Fruit fly (Drosophila melanogaster) whole organism, wandering third instar larva: ENCODE results near the gene Uros1.

ENCODE experiments used
- CG9705 ChIP-seq: fragments of 200-800 bp; sonication (Bioruptor generic); optimal IDR thresholded peaks from 2 replicates; lab custom pipeline; 2018; ENCODE audit warnings: missing biosample characterization, mild to moderate bottlenecking, missing genetic modification characterization
- Dif ChIP-seq: fragments of 200-275, 200-300 bp; sonication (Bioruptor generic); optimal IDR thresholded peaks from 2 replicates; lab custom pipeline; 2018; ENCODE audit warnings: missing biosample characterization, missing genetic modification characterization; ENCODE audit not compliant: partially characterized antibody
- GATAd ChIP-seq: sonication (Bioruptor generic); optimal IDR thresholded peaks from 2 replicates; lab custom pipeline; 2016; ENCODE audit warnings: missing biosample characterization, missing genetic modification characterization
- Hr78 ChIP-seq: fragments of >200 bp; optimal IDR thresholded peaks from 2 replicates; lab custom pipeline; 2017; ENCODE audit warnings: missing biosample characterization, missing genetic modification characterization
- Jra ChIP-seq: sonication (Bioruptor generic); optimal IDR thresholded peaks from 2 replicates; lab custom pipeline; 2016; ENCODE audit warnings: missing biosample characterization, missing genetic modification characterization
- Mio ChIP-seq: sonication (Bioruptor generic); optimal IDR thresholded peaks from 2 replicates; lab custom pipeline; 2016; ENCODE audit warnings: missing biosample characterization, missing genetic modification characterization
- Myc ChIP-seq: fragments of >200 bp; optimal IDR thresholded peaks from 2 replicates; lab custom pipeline; 2017
- Sp1 ChIP-seq: fragments of 200-800 bp; sonication (Bioruptor generic); optimal IDR thresholded peaks from 3 replicates; lab custom pipeline; 2019; ENCODE audit warnings: missing biosample characterization, mild to moderate bottlenecking, missing genetic modification characterization, moderate library complexity
- br ChIP-seq: fragments of 200-800 bp; sonication (Bioruptor generic); optimal IDR thresholded peaks from 2 replicates; lab custom pipeline; 2016; ENCODE audit warnings: missing biosample characterization, missing genetic modification characterization
- dl ChIP-seq, 2 experiments: fragments of 175-275, 200-275 bp in 1 of 2; fragments of 200-275 bp in 1 of 2; sonication (Bioruptor generic); optimal IDR thresholded peaks; lab custom pipeline; 2018; ENCODE audit warnings: mild to moderate bottlenecking in 2 of 2, missing biosample characterization in 2 of 2, missing genetic modification characterization in 2 of 2, moderate library complexity in 2 of 2; ENCODE audit not compliant: partially characterized antibody in 2 of 2, insufficient read depth in 1 of 2
- dmrt93B ChIP-seq: fragments of 200-800 bp; sonication (Bioruptor generic); optimal IDR thresholded peaks from 2 replicates; lab custom pipeline; 2018; ENCODE audit warnings: missing biosample characterization, mild to moderate bottlenecking, missing genetic modification characterization
- dsf ChIP-seq: sonication (Bioruptor generic); optimal IDR thresholded peaks from 2 replicates; lab custom pipeline; 2016; ENCODE audit warnings: missing biosample characterization, missing genetic modification characterization, borderline replicate concordance
- ey ChIP-seq: fragments of 200-800 bp; sonication (Bioruptor generic); optimal IDR thresholded peaks from 2 replicates; lab custom pipeline; 2016; ENCODE audit warnings: missing biosample characterization, missing genetic modification characterization
- foxo ChIP-seq, 2 experiments: fragments of 200-800 bp; sonication (Bioruptor generic); optimal IDR thresholded peaks; 2 replicates in 1 of 2; 3 replicates in 1 of 2; lab custom pipeline; 2016 to 2017; ENCODE audit warnings: missing biosample characterization in 2 of 2, missing genetic modification characterization in 2 of 2
- fru ChIP-seq: fragments of 200-800 bp; sonication (Bioruptor generic); optimal IDR thresholded peaks from 3 replicates; lab custom pipeline; 2016; ENCODE audit warnings: missing biosample characterization, mild to moderate bottlenecking, missing genetic modification characterization
- psq ChIP-seq: fragments of 200-800 bp; sonication (Bioruptor generic); optimal IDR thresholded peaks from 3 replicates; lab custom pipeline; 2017; ENCODE audit warnings: missing biosample characterization, mild to moderate bottlenecking, missing genetic modification characterization, moderate library complexity
- tai ChIP-seq: sonication (Bioruptor generic); optimal IDR thresholded peaks from 2 replicates; lab custom pipeline; 2016; ENCODE audit warnings: missing biosample characterization, missing genetic modification characterization
- woc ChIP-seq: sonication (Bioruptor generic); optimal IDR thresholded peaks from 2 replicates; lab custom pipeline; 2016; ENCODE audit warnings: missing biosample characterization, mild to moderate bottlenecking, missing genetic modification characterization

Uros1 gene

DNA sequence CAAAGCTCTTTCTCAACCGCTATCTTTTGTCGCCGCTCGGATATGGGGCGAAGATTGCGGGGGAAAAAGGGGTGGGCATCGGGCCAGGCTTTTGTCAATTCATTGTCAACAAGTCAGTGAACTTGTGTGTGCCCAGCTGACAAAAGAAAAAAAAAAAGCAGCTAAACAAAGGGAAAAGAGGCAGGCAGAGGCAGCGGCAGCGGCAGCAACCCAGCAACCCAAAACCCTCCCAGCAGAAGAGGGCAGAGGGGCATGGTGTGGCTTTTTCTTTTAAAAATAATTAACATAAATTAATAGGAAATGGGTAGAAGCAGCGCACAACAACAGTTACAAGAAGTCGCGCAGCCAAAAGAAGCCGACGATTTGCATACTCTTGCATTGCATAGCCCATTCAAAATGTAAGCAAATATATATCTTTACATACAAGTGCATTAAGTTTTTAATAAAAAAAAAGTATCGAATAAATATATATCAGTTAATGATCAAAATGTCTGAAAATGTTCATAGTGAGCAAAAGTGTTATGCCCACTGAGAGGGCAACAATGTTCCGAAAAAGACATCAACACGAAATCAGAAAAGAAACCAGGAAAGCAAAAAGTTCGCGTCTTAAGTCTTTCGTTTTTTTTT is 42.9 kb downstream of the Uros1 start:
- TF ChIP-seq Dif (GFP tag; lab: Kevin White, UChicago): no peak
- TF ChIP-seq woc (GFP tag; lab: Kevin White, UChicago): peak; percentile 24
- no peak for TF ChIP-seq tai (GFP tag; lab: Kevin White, UChicago)
- peak; percentile 3 for TF ChIP-seq fru (GFP tag; lab: Kevin White, UChicago)
- no peak for TF ChIP-seq Mio (GFP tag; lab: Kevin White, UChicago)

DNA sequence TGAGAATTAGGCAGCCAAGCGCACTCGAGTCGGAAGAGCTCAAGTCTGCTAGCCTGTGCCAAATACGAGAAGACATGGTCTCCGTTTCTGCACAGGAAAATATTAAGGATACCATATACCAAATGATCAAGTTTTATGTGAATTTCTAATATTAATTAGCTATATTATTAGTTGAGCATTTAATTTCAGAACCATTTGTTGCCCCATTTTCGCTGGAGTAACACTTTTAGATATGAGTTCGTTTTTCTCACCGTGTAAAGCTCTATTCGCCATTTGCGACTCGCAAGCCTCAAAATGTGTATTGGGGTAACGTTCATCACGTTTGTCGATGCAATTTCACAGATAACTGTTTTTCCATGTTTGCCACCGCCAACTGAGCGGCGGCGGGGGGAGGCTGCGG is 47.9 kb downstream of the Uros1 start:
- TF ChIP-seq br (GFP tag; lab: Kevin White, UChicago): no peak
- TF ChIP-seq Hr78: no peak
- TF ChIP-seq Jra (GFP tag; lab: Kevin White, UChicago): no peak
- no peak for TF ChIP-seq dmrt93B
- no peak for TF ChIP-seq dl (GFP tag; optimal IDR thresholded peaks at IDR 0.05; lab: Kevin White, UChicago; ENCODE audit: insufficient read depth in 1 of 2, partially characterized antibody in 2 of 2)
- no peak for TF ChIP-seq GATAd (GFP tag; lab: Kevin White, UChicago)
- no peak for TF ChIP-seq CG9705 (GFP tag; lab: Kevin White, UChicago)
- TF ChIP-seq Myc (lab: Kevin White, UChicago): no peak
- TF ChIP-seq Sp1 (GFP tag; lab: Kevin White, UChicago): no peak
- no peak for TF ChIP-seq foxo (GFP tag; optimal IDR thresholded peaks at IDR 0.05; lab: Kevin White, UChicago)
- TF ChIP-seq ey: no peak
- TF ChIP-seq psq (GFP tag; lab: Kevin White, UChicago): no peak
- no peak for TF ChIP-seq woc (GFP tag; lab: Kevin White, UChicago)
- TF ChIP-seq dsf (GFP tag; lab: Kevin White, UChicago): no peak
